Fruit fly (Drosophila melanogaster) whole organism, pupa: ENCODE data around the gene janB.

Experiments used
- CG10348 ChIP-seq: fragments of 200-800 bp; sonication (Bioruptor generic); IDR thresholded peaks from 2 replicates; pipeline ENCODE4 v1.3.6; 2022; ENCODE audit warnings: missing biosample characterization, missing genetic modification characterization
- CG12605 ChIP-seq: fragments of 200-800 bp; sonication (Bioruptor generic); IDR thresholded peaks from 2 replicates; pipeline ENCODE4 v1.3.6; 2022; ENCODE audit warnings: missing biosample characterization, missing genetic modification characterization
- CG13204 ChIP-seq: fragments of 200-800 bp; sonication (Bioruptor generic); optimal IDR thresholded peaks from 2 replicates; lab custom pipeline; 2018; ENCODE audit warnings: missing biosample characterization, mild to moderate bottlenecking, missing genetic modification characterization, moderate library complexity
- CG15710 ChIP-seq: fragments of 200-800 bp; sonication (Bioruptor generic); optimal IDR thresholded peaks from 2 replicates; lab custom pipeline; 2018; ENCODE audit warnings: missing biosample characterization, mild to moderate bottlenecking, missing genetic modification characterization, moderate library complexity
- CG8301 ChIP-seq: fragments of 200-800 bp; sonication (Bioruptor generic); optimal IDR thresholded peaks from 2 replicates; lab custom pipeline; 2018; ENCODE audit warnings: missing biosample characterization, mild to moderate bottlenecking, missing genetic modification characterization
- EcR ChIP-seq: fragments of 200-800 bp; sonication (Bioruptor generic); optimal IDR thresholded peaks from 3 replicates; lab custom pipeline; 2019; ENCODE audit warnings: missing biosample characterization, missing genetic modification characterization, mild to moderate bottlenecking, moderate library complexity, missing genetic modification reagents
- Pif1B ChIP-seq: fragments of 200-800 bp; sonication (Bioruptor generic); optimal IDR thresholded peaks from 3 replicates; lab custom pipeline; 2016; ENCODE audit warnings: missing biosample characterization, missing genetic modification characterization
- Snoo ChIP-seq: fragments of 200-800 bp; sonication (Bioruptor generic); optimal IDR thresholded peaks from 3 replicates; lab custom pipeline; 2017; ENCODE audit warnings: missing biosample characterization, mild to moderate bottlenecking, missing genetic modification characterization, inconsistent platforms
- rn ChIP-seq: fragments of 200-800 bp; sonication (Bioruptor generic); IDR thresholded peaks from 2 replicates; pipeline ENCODE4 v1.3.6; 2022; ENCODE audit warnings: missing biosample characterization, missing genetic modification characterization

dm6 chr3R:29993134-29993533, 45.4 kb downstream of the janB start, which contains the start of gene Acph-1:
- TF ChIP-seq CG15710 (tag; lab: Kevin White, UChicago) (no peak), Pif1B (GFP tag; lab: Kevin White, UChicago) (no peak), EcR (GFP tag; lab: Kevin White, UChicago) (no peak), CG10348 (GFP tag; lab: Robert Waterston, UW) (no peak), CG12605 (no peak), CG13204 (GFP tag; lab: Kevin White, UChicago) (no peak), rn (GFP tag; lab: Robert Waterston, UW) (no peak), CG8301 (tag; lab: Kevin White, UChicago) (no peak), Snoo (tag; lab: Kevin White, UChicago) (no peak)
